Worm (Caenorhabditis elegans) whole organism, early embryonic: ENCODE data around the gene sre-38.

Experiments
- B0310.2 ChIP-seq: sonication (generic microtip); optimal IDR thresholded peaks from 2 replicates; lab custom pipeline; 2016; ENCODE audit warnings: mild to moderate bottlenecking, missing genetic modification characterization, missing compliant biosample characterization
- F13C5.2 ChIP-seq: sonication (generic microtip); optimal IDR thresholded peaks from 2 replicates; lab custom pipeline; 2017; ENCODE audit warnings: mild to moderate bottlenecking, missing genetic modification characterization, inconsistent platforms, missing compliant biosample characterization
- aly-1 ChIP-seq: sonication (generic microtip); optimal IDR thresholded peaks from 2 replicates; lab custom pipeline; 2016; ENCODE audit warnings: missing genetic modification characterization, missing compliant biosample characterization
- ama-1 ChIP-seq: fragments of 150-350 bp; optimal IDR thresholded peaks from 2 replicates; lab custom pipeline; 2014
- ceh-13 ChIP-seq: fragments of 200-800 bp; sonication (Bioruptor generic); optimal IDR thresholded peaks from 2 replicates; lab custom pipeline; 2018; ENCODE audit warnings: mild to moderate bottlenecking, missing genetic modification characterization, missing compliant biosample characterization
- ceh-36 ChIP-seq: sonication (generic microtip); optimal IDR thresholded peaks from 2 replicates; lab custom pipeline; 2016; ENCODE audit warnings: missing genetic modification characterization, inconsistent platforms, missing compliant biosample characterization
- ets-7 ChIP-seq: sonication (generic microtip); optimal IDR thresholded peaks from 2 replicates; lab custom pipeline; 2016; ENCODE audit warnings: missing genotype, missing genetic modification characterization, missing compliant biosample characterization
- flt-1 ChIP-seq: fragments of 200-800 bp; sonication (Bioruptor generic); IDR thresholded peaks from 2 replicates; pipeline ENCODE4 v1.3.6; 2022; ENCODE audit warnings: missing genetic modification characterization, missing compliant biosample characterization
- hmbx-1 ChIP-seq: sonication (generic microtip); optimal IDR thresholded peaks from 2 replicates; lab custom pipeline; 2016; ENCODE audit warnings: mild to moderate bottlenecking, missing genetic modification characterization, missing compliant biosample characterization
- hmg-4 ChIP-seq: fragments of 200-800 bp; sonication (Bioruptor generic); optimal IDR thresholded peaks from 2 replicates; lab custom pipeline; 2018; ENCODE audit warnings: mild to moderate bottlenecking, missing genetic modification characterization, missing compliant biosample characterization
- hnd-1 ChIP-seq: sonication (generic microtip); optimal IDR thresholded peaks from 2 replicates; lab custom pipeline; 2016; ENCODE audit warnings: missing genetic modification characterization, missing compliant biosample characterization
- pes-1 ChIP-seq: fragments of 200-800 bp; sonication (Bioruptor generic); IDR thresholded peaks from 2 replicates; pipeline ENCODE4 v1.3.6; 2022; ENCODE audit warnings: missing genetic modification reagents, missing genetic modification characterization, missing compliant biosample characterization
- scrt-1 ChIP-seq: fragments of 200-800 bp; sonication (Bioruptor generic); IDR thresholded peaks from 2 replicates; pipeline ENCODE4 v1.3.6; 2022; ENCODE audit warnings: missing genetic modification characterization, missing compliant biosample characterization
- sea-1 ChIP-seq: fragments of 200-800 bp; sonication (Bioruptor generic); conservative IDR thresholded peaks from 2 replicates; pipeline ENCODE4 v1.3.6; 2022; ENCODE audit warnings: missing genetic modification characterization, missing compliant biosample characterization
- tbx-11 ChIP-seq: fragments of 200-800 bp; sonication (Bioruptor generic); IDR thresholded peaks from 2 replicates; pipeline ENCODE4 v1.3.6; 2022; ENCODE audit warnings: missing genetic modification characterization, missing compliant biosample characterization
- tbx-37 ChIP-seq: fragments of 200-800 bp; sonication (Bioruptor generic); conservative IDR thresholded peaks from 2 replicates; pipeline ENCODE4 v1.3.6; 2022; ENCODE audit warnings: missing genetic modification reagents, missing genetic modification characterization, missing compliant biosample characterization
- tra-4 ChIP-seq: sonication (generic microtip); optimal IDR thresholded peaks from 2 replicates; lab custom pipeline; 2017; ENCODE audit warnings: missing genetic modification characterization, missing compliant biosample characterization

sre-38 gene

ce11 chrII:12457275-12457674 lies at the start of gene sre-38:
Gene sre-38, plus strand, starts transcription at chrII:12457575.
- TF ChIP-seq sea-1 (GFP tag; lab: Robert Waterston, UW), result no peak
- TF ChIP-seq aly-1 (tag; lab: Kevin White, UChicago), result no peak
- TF ChIP-seq F13C5.2 (tag; lab: Kevin White, UChicago), result no peak
- TF ChIP-seq ets-7 (tag; lab: Kevin White, UChicago), result no peak
- no peak for TF ChIP-seq ceh-13 (GFP tag; lab: Kevin White, UChicago)
- no peak for TF ChIP-seq ama-1
- TF ChIP-seq flt-1 (GFP tag; lab: Robert Waterston, UW), result no peak
- TF ChIP-seq hmg-4, result no peak
- no peak for TF ChIP-seq B0310.2
- no peak for TF ChIP-seq scrt-1 (GFP tag; lab: Robert Waterston, UW)
- TF ChIP-seq ceh-36 (tag; lab: Kevin White, UChicago), result no peak
- TF ChIP-seq tbx-11 (GFP tag; lab: Robert Waterston, UW), result no peak
- TF ChIP-seq hmbx-1 (tag; lab: Kevin White, UChicago), result no peak
- TF ChIP-seq tra-4 (tag; lab: Kevin White, UChicago), result no peak

- no peak for TF ChIP-seq tbx-37
- TF ChIP-seq hmg-4, result no peak
- TF ChIP-seq F13C5.2 (tag; lab: Kevin White, UChicago), result no peak
- TF ChIP-seq aly-1 (tag; lab: Kevin White, UChicago), result no peak
- TF ChIP-seq ama-1, result no peak
- TF ChIP-seq B0310.2, result no peak
- TF ChIP-seq hmbx-1 (tag; lab: Kevin White, UChicago), result no peak
- no peak for TF ChIP-seq sea-1 (GFP tag; lab: Robert Waterston, UW)
- TF ChIP-seq scrt-1 (GFP tag; lab: Robert Waterston, UW), result no peak
- TF ChIP-seq pes-1, result no peak
- no peak for TF ChIP-seq hnd-1
- no peak for TF ChIP-seq flt-1 (GFP tag; lab: Robert Waterston, UW)
- no peak for TF ChIP-seq ceh-13 (GFP tag; lab: Kevin White, UChicago)
Observed at ce11 chrII:12408717-12409116, 48.7 kb upstream of the sre-38 start, which contains the start of gene sre-31. Gene sre-31, minus strand, starts transcription at chrII:12408817.

DNA sequence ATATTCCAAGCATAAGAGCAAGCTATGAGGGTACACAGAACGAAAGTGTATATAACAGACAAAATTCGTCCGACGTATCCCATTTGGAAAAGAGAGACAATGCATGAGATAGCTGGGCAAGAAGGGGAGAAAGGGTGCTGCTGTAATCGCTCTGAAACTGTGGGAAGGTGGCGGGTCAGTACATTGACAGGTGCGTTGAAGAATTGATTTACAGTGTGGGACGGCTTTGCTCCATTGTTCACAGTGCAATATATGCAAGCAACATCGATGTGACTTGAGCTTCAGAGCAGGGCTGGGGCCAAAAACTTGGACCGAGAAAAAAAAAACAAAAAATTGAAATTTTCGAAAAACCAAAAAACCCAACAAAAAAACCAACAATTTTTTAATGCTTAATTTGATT lies 47.3 kb upstream of the sre-38 start, which contains the start of gene F57G9.3:
F57G9.3 (minus strand) TSS at position 101 of the 400 bp plus-strand sequence.
- TF ChIP-seq tbx-11 (GFP tag; lab: Robert Waterston, UW), result no peak
- TF ChIP-seq aly-1 (tag; lab: Kevin White, UChicago), result no peak
- no peak for TF ChIP-seq ceh-36 (tag; lab: Kevin White, UChicago)
- TF ChIP-seq sea-1 (GFP tag; lab: Robert Waterston, UW), result no peak
- TF ChIP-seq hnd-1, result no peak
- TF ChIP-seq pes-1, result no peak
- no peak for TF ChIP-seq ceh-13 (GFP tag; lab: Kevin White, UChicago)
- TF ChIP-seq scrt-1 (GFP tag; lab: Robert Waterston, UW), result no peak
- no peak for TF ChIP-seq hmg-4
- no peak for TF ChIP-seq flt-1 (GFP tag; lab: Robert Waterston, UW)
- TF ChIP-seq tra-4 (tag; lab: Kevin White, UChicago), result no peak
- no peak for TF ChIP-seq ama-1
- no peak for TF ChIP-seq B0310.2
- TF ChIP-seq F13C5.2 (tag; lab: Kevin White, UChicago), result no peak
- TF ChIP-seq ets-7 (tag; lab: Kevin White, UChicago), result no peak

- TF ChIP-seq flt-1 (GFP tag; lab: Robert Waterston, UW) (no peak), ets-7 (tag; lab: Kevin White, UChicago) (no peak), tbx-37 (no peak), B0310.2 (no peak), tbx-11 (GFP tag; lab: Robert Waterston, UW) (no peak), pes-1 (no peak), hmg-4 (no peak), scrt-1 (GFP tag; lab: Robert Waterston, UW) (no peak), ama-1 (no peak), sea-1 (GFP tag; lab: Robert Waterston, UW) (no peak), ceh-36 (tag; lab: Kevin White, UChicago) (no peak), F13C5.2 (tag; lab: Kevin White, UChicago) (no peak)
Observed at ce11 chrII:12412417-12412816, 45.0 kb upstream of the sre-38 start, which contains the start of gene Y57A10C.1. Gene Y57A10C.1, minus strand, starts transcription at chrII:12412517.

DNA sequence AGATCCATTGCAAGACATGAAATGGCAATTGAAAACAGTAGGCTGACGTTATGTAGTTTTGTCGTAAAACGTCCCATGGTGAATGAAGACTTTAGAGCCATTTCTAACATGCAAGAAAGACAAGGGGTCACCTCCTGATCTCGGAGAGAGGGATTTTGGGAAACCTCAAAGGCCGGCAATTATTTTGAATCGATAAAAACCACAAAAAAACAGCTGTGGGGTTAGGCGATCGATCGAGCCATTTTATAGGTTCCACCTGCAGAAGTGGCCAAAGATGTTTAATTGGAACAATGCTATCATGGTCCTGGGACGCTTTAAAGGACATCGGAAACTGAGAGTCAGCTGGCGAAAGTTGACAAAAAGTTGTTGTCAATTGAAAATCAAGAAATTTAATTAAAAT lies 42.6 kb upstream of the sre-38 start, which contains the start of gene Y57A10C.11:
Y57A10C.11 (minus strand) TSS at position 101 of the 400 bp plus-strand sequence.
- TF ChIP-seq B0310.2 (no peak), flt-1 (GFP tag; lab: Robert Waterston, UW) (no peak), tra-4 (tag; lab: Kevin White, UChicago) (no peak), tbx-11 (GFP tag; lab: Robert Waterston, UW) (no peak), pes-1 (no peak), ets-7 (tag; lab: Kevin White, UChicago) (no peak), hnd-1 (no peak), ama-1 (no peak), scrt-1 (GFP tag; lab: Robert Waterston, UW) (no peak), F13C5.2 (tag; lab: Kevin White, UChicago) (no peak), sea-1 (GFP tag; lab: Robert Waterston, UW) (no peak), ceh-13 (GFP tag; lab: Kevin White, UChicago) (no peak), tbx-37 (no peak), hmg-4 (no peak), ceh-36 (tag; lab: Kevin White, UChicago) (no peak), hmbx-1 (tag; lab: Kevin White, UChicago) (no peak)

DNA sequence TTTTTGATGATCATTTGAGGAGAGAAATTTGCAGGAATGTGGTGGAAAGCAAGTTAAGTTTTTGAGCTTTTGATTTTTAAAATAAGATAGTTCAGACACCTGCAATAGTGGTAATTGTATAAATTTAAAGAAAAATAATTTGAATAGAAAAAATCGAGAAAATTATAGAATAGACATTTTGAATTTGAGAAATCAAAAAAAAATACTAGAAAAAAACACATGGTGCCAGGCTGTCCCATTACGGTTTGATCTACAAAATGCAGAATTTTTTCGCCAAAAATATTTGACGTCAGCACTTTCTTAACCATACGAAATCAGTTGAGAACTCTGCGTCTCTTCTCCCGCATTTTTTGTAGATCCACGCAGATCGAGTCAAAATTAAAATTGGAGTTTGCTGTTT lies 39.9 kb upstream of the sre-38 start, which contains the start of gene sre-27:
sre-27 (minus strand) TSS at position 101 of the 400 bp plus-strand sequence.
- TF ChIP-seq tra-4 (tag; lab: Kevin White, UChicago) (no peak), flt-1 (GFP tag; lab: Robert Waterston, UW) (no peak), hmg-4 (no peak), F13C5.2 (tag; lab: Kevin White, UChicago) (no peak), scrt-1 (GFP tag; lab: Robert Waterston, UW) (no peak), ets-7 (tag; lab: Kevin White, UChicago) (no peak), aly-1 (tag; lab: Kevin White, UChicago) (no peak), sea-1 (GFP tag; lab: Robert Waterston, UW) (no peak), ceh-13 (GFP tag; lab: Kevin White, UChicago) (no peak)

DNA sequence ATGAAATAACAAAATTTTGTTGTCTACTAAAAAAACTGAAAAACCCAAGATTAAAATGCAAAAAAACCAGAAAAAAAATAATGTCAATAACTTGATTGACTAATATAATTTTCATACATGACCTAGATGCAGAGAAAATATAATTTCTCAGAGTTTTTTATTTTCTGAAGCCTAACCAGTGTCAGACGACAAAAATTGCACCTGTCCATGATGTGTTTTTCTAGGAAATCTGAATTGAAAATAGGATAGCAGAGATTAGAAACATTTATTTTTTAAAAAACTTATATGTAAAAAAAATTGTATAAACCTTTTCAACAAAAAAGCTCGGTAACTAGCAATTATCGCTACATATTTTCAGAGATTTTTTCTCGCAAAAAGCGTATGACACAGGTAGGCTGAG lies 39.4 kb upstream of the sre-38 start:
- TF ChIP-seq tbx-11 (GFP tag; lab: Robert Waterston, UW) (no peak), hnd-1 (no peak), hmg-4 (no peak), aly-1 (tag; lab: Kevin White, UChicago) (no peak), ets-7 (tag; lab: Kevin White, UChicago) (no peak), ama-1 (no peak), tra-4 (tag; lab: Kevin White, UChicago) (no peak), tbx-37 (no peak), pes-1 (no peak), B0310.2 (no peak), flt-1 (GFP tag; lab: Robert Waterston, UW) (no peak), sea-1 (GFP tag; lab: Robert Waterston, UW) (no peak), F13C5.2 (tag; lab: Kevin White, UChicago) (no peak), scrt-1 (GFP tag; lab: Robert Waterston, UW) (no peak)
